Fruit fly (Drosophila melanogaster): ENCODE results near the gene CG34140.

CG34140 gene

dm6 chr3L:174501-174900 is 9.7 kb downstream of the CG34140 start:
- TF ChIP-seq dsx (GFP tag; optimal IDR thresholded peaks at IDR 0.05; ENCODE audit: poor library complexity, severe bottlenecking) (peak; percentile 36), CG10669 (GFP tag; optimal IDR thresholded peaks at IDR 0.05) (no peak), spab (GFP tag; optimal IDR thresholded peaks at IDR 0.05) (no peak), Eip78C (GFP tag) (peak; percentile 49), achi (GFP tag; optimal IDR thresholded peaks at IDR 0.05) (peak; percentile 28), esn (GFP tag; optimal IDR thresholded peaks at IDR 0.05) (peak; percentile 24)

DNA sequence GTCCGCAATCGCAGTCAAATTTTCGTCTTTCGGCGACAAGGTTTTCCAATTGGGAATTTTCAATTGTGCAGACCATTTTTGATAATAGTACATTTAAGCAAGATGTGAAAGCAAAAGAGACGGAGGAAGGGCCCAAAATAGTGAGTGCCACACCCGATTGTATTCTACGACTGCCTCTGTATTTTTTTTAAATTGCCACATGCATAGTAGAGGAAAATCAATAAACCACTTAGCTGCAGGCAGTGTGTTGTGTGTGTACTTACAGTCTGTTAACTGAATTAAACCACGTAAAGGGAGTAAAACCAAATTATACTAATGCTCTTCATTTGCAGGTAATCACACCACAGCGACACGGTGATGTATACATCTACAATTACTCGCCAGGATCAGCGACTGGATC is 12.5 kb downstream of the CG34140 start:
- no peak for TF ChIP-seq CG7368 (GFP tag; optimal IDR thresholded peaks at IDR 0.05)
- TF ChIP-seq Eip78C (GFP tag): peak; percentile 21

DNA sequence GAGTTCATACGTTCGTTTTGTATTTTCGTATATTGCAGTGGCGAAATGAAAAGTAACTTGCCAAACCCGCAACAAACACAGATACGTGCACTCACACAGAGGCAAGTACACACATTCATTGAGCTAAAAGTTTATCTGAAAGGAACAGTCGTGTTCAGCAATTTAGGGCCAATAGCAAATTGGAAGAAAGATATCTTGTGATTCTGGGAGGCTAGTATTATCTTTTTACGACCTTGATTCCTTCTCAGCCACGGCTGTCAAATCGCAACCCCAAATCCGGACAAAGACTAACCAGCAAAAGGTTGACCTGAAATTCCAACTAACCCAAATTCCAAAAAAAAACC is 17.5 kb downstream of the CG34140 start:
- TF ChIP-seq Met (GFP tag; optimal IDR thresholded peaks at IDR 0.05): peak; percentile 28
- TF ChIP-seq acj6 (GFP tag; optimal IDR thresholded peaks at IDR 0.05): no peak
- no peak for TF ChIP-seq dac (GFP tag; optimal IDR thresholded peaks at IDR 0.05)
- no peak for TF ChIP-seq CG9139 (GFP tag; optimal IDR thresholded peaks at IDR 0.05)
- TF ChIP-seq CG4318 (GFP tag; optimal IDR thresholded peaks at IDR 0.05): no peak
- TF ChIP-seq CG8632 (GFP tag; optimal IDR thresholded peaks at IDR 0.05): peak; percentile 4
- no peak for TF ChIP-seq Sox15 (GFP tag; optimal IDR thresholded peaks at IDR 0.05)
- TF ChIP-seq CG6792 (GFP tag; optimal IDR thresholded peaks at IDR 0.05): no peak
- peak; percentile 35 for TF ChIP-seq lz (GFP tag; optimal IDR thresholded peaks at IDR 0.05)
- no peak for TF ChIP-seq pdm3 (GFP tag; optimal IDR thresholded peaks at IDR 0.05)
- peak; percentile 56 for TF ChIP-seq svp (GFP tag)
- 0 out of 3 replicates have a peak, but pooled peaks have one; percentile 9 for TF ChIP-seq CG8119 (GFP tag; IDR thresholded peaks at IDR 0.05)
- no peak for TF ChIP-seq topi (GFP tag; optimal IDR thresholded peaks at IDR 0.05)
- TF ChIP-seq esn (GFP tag; optimal IDR thresholded peaks at IDR 0.05): peak; percentile 49
- no peak for TF ChIP-seq CG7368 (GFP tag; optimal IDR thresholded peaks at IDR 0.05)
- TF ChIP-seq eg (GFP tag; IDR thresholded peaks at IDR 0.05): no peak
- no peak for TF ChIP-seq Hr39 (GFP tag; optimal IDR thresholded peaks at IDR 0.05)
- TF ChIP-seq cyc (GFP tag; optimal IDR thresholded peaks at IDR 0.05): peak; percentile 28
- TF ChIP-seq CG31627 (GFP tag; optimal IDR thresholded peaks at IDR 0.05): peak; percentile 1
- TF ChIP-seq Blimp-1 (GFP tag; optimal IDR thresholded peaks at IDR 0.05): peak; percentile 25
- TF ChIP-seq Sox14 (GFP tag; optimal IDR thresholded peaks at IDR 0.05): no peak
- peak; percentile 2 for TF ChIP-seq CG3919 (GFP tag; optimal IDR thresholded peaks at IDR 0.05)
- no peak for TF ChIP-seq Lpt (GFP tag; optimal IDR thresholded peaks at IDR 0.05)
- TF ChIP-seq CG32006 (GFP tag; optimal IDR thresholded peaks at IDR 0.05): no peak
- no peak for TF ChIP-seq CG10631 (GFP tag; optimal IDR thresholded peaks at IDR 0.05)
- no peak for TF ChIP-seq CG11762 (GFP tag; optimal IDR thresholded peaks at IDR 0.05; ENCODE audit: insufficient read depth)

DNA sequence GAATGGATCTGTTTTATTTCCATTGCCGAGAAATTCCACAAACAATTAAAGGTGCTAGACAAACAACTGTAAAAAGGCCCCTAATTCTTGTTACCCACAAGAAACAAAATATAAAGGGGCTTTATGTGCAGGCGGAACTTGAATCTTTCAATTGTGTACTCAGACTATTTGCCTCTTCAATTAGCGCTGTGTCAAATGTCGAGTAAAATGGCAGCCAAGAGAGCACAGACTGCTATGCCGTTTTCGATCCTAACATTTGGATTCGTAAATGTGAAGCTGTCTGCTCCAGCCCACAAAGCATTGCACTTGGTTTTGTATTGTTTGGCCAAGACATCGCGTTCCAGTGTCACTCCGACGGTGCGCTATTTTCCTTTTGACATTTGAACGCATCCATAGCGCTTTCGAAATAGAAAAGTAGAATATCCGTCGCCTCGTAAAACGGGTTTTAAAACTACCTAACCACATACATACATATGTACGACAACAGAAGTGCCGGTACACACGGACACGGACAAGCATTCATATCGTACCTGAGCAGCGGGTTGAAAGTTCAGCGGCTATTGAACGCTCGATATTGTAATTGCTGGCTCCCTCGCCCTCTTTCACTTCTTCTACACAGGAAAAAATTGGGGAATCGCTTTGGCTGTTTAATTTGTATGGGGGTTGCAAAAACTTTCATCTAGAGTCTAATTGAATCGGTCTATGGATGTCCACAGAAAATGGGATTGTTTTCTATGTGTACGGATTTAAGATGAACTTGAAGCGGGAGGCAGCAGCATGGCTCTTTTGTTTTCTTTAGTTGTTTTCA is 18.0 kb downstream of the CG34140 start:
- TF ChIP-seq CG6854 (GFP tag; optimal IDR thresholded peaks at IDR 0.05) (peak; percentile 36), CG34406 (GFP tag; optimal IDR thresholded peaks at IDR 0.05) (peak; percentile 21), CG31627 (GFP tag; optimal IDR thresholded peaks at IDR 0.05) (peak; percentile 35), Hr39 (GFP tag; optimal IDR thresholded peaks at IDR 0.05) (peak; percentile 30), CG8632 (GFP tag; optimal IDR thresholded peaks at IDR 0.05) (no peak), Sox14 (GFP tag; optimal IDR thresholded peaks at IDR 0.05) (peak; percentile 48), CG11294 (GFP tag; IDR thresholded peaks at IDR 0.05) (no peak; the same call in 1 of the 2 replicates), CG6276 (GFP tag; optimal IDR thresholded peaks at IDR 0.05) (peak; percentile 62), Met (GFP tag; optimal IDR thresholded peaks at IDR 0.05) (peak; percentile 54), Eip75B (GFP tag; optimal IDR thresholded peaks at IDR 0.05) (peak; percentile 63), Sox102F (GFP tag; optimal IDR thresholded peaks at IDR 0.05) (peak; percentile 55), CG15336 (GFP tag; IDR thresholded peaks at IDR 0.05) (peak; percentile 55), CG3032 (tag; optimal IDR thresholded peaks at IDR 0.05) (peak; percentile 29), CG32006 (GFP tag; optimal IDR thresholded peaks at IDR 0.05) (peak; percentile 67), net (GFP tag; optimal IDR thresholded peaks at IDR 0.05) (peak; percentile 45), ss (GFP tag; optimal IDR thresholded peaks at IDR 0.05) (peak; percentile 20 to 59), CG10631 (GFP tag; optimal IDR thresholded peaks at IDR 0.05) (peak; percentile 57), Hr4 (GFP tag; optimal IDR thresholded peaks at IDR 0.05) (peak; percentile 66), CG11762 (GFP tag; optimal IDR thresholded peaks at IDR 0.05; ENCODE audit: insufficient read depth) (no peak), CG3919 (GFP tag; optimal IDR thresholded peaks at IDR 0.05) (peak; percentile 65), Blimp-1 (GFP tag; optimal IDR thresholded peaks at IDR 0.05) (no peak), fd59A (GFP tag; optimal IDR thresholded peaks at IDR 0.05) (peak; percentile 26), OdsH (GFP tag; optimal IDR thresholded peaks at IDR 0.05) (peak; percentile 47), CG7368 (GFP tag; optimal IDR thresholded peaks at IDR 0.05) (peak; percentile 46), acj6 (GFP tag; optimal IDR thresholded peaks at IDR 0.05) (peak; percentile 29)

Measured in whole organism, prepupa.